Worm (Caenorhabditis elegans): ENCODE results near the gene ZK185.5.

ce11 chrIV:4548253-4548652 lies 2.5 kb upstream of the ZK185.5 start, which contains the start of gene ZK185.1:
- TF ChIP-seq him-1 (tag; optimal IDR thresholded peaks at IDR 0.05) (no peak), dao-5 (tag; optimal IDR thresholded peaks at IDR 0.05) (no peak)
